Worm (Caenorhabditis elegans) whole organism, L4 larva: ENCODE results near the gene abu-9.

ENCODE experiments used
- F10B5.3 ChIP-seq: sonication (generic microtip); optimal IDR thresholded peaks from 2 replicates; lab custom pipeline; 2016; ENCODE audit warnings: mild to moderate bottlenecking, missing genetic modification characterization, missing compliant biosample characterization
- F26F4.8 ChIP-seq: fragments of 200-800 bp; sonication (Bioruptor generic); conservative IDR thresholded peaks from 2 replicates; pipeline ENCODE4 v1.3.6; 2022; ENCODE audit warnings: missing genetic modification characterization, missing compliant biosample characterization
- T26A8.4 ChIP-seq: fragments of 200-800 bp; sonication (Bioruptor generic); IDR thresholded peaks from 2 replicates; pipeline ENCODE4 v1.3.6; 2022; ENCODE audit warnings: missing genetic modification characterization, missing compliant biosample characterization
- Y48G9A.11 ChIP-seq: fragments of 200-800 bp; sonication (Bioruptor generic); IDR thresholded peaks from 2 replicates; pipeline ENCODE4 v1.3.6; 2022; ENCODE audit warnings: missing genetic modification reagents, missing genetic modification characterization, missing compliant biosample characterization
- Y75B8A.6 ChIP-seq: fragments of 200-800 bp; sonication (Bioruptor generic); IDR thresholded peaks from 2 replicates; pipeline ENCODE4 v1.3.6; 2022; ENCODE audit warnings: missing genetic modification reagents, missing genetic modification characterization, missing compliant biosample characterization
- ZK337.2 ChIP-seq: fragments of 200-800 bp; sonication (Bioruptor generic); IDR thresholded peaks from 2 replicates; pipeline ENCODE4 v1.3.6; 2022; ENCODE audit warnings: missing genetic modification reagents, missing genetic modification characterization, missing compliant biosample characterization
- aha-1 ChIP-seq: fragments of 150-350 bp; peaks from one replicate; lab custom pipeline; 2014; ENCODE audit warnings: missing biosample characterization, missing genetic modification characterization
- ama-1 ChIP-seq: fragments of 150-350 bp; optimal IDR thresholded peaks from 2 replicates; lab custom pipeline; 2014; ENCODE audit warnings: inconsistent platforms, mixed read lengths
- ces-1 ChIP-seq: fragments of 150-350 bp; sonication (generic microtip); optimal IDR thresholded peaks from 4 replicates; lab custom pipeline; 2014; ENCODE audit warnings: missing biosample characterization, missing genetic modification reagents, missing genetic modification characterization
- cey-2 ChIP-seq: sonication (generic microtip); optimal IDR thresholded peaks from 3 replicates; lab custom pipeline; 2017; ENCODE audit warnings: missing genetic modification characterization, mild to moderate bottlenecking, missing compliant biosample characterization, antibody characterized with exemption, borderline replicate concordance; ENCODE audit not compliant: insufficient read depth
- ctbp-1 ChIP-seq: fragments of 200-800 bp; sonication (Bioruptor generic); IDR thresholded peaks from 2 replicates; pipeline ENCODE4 v1.3.6; 2022; ENCODE audit warnings: missing genetic modification reagents, missing genetic modification characterization, missing compliant biosample characterization
- daf-12 ChIP-seq: fragments of 150-350 bp; optimal IDR thresholded peaks from 2 replicates; lab custom pipeline; 2014; ENCODE audit warnings: missing biosample characterization, missing genetic modification reagents, missing genetic modification characterization
- dmd-6 ChIP-seq: fragments of 200-800 bp; sonication (Bioruptor generic); IDR thresholded peaks from 2 replicates; pipeline ENCODE4 v1.3.6; 2022; ENCODE audit warnings: missing genetic modification reagents, missing genetic modification characterization, missing compliant biosample characterization
- duxl-1 ChIP-seq: sonication (generic microtip); optimal IDR thresholded peaks from 2 replicates; lab custom pipeline; 2016; ENCODE audit warnings: mild to moderate bottlenecking, missing genetic modification characterization, moderate library complexity, missing compliant biosample characterization; ENCODE audit not compliant: poor library complexity
- dve-1 ChIP-seq: sonication (generic microtip); optimal IDR thresholded peaks from 2 replicates; lab custom pipeline; 2017; ENCODE audit warnings: antibody characterized with exemption, mild to moderate bottlenecking, missing genetic modification characterization, missing compliant biosample characterization; ENCODE audit not compliant: insufficient read depth
- hif-1 ChIP-seq, 2 experiments: sonication (generic microtip); optimal IDR thresholded peaks; 2 replicates each; lab custom pipeline; 2016 to 2017; ENCODE audit warnings: missing compliant biosample characterization in 2 of 2, missing genetic modification characterization in 2 of 2, missing genetic modification reagents in 2 of 2, missing genotype in 2 of 2, mild to moderate bottlenecking in 1 of 2
- jun-1 ChIP-seq: fragments of 150-350 bp; optimal IDR thresholded peaks from 2 replicates; lab custom pipeline; 2014; ENCODE audit warnings: missing biosample characterization, missing genetic modification reagents, missing genetic modification characterization
- lin-13 ChIP-seq: fragments of 150-350 bp; optimal IDR thresholded peaks from 2 replicates; lab custom pipeline; 2014; ENCODE audit warnings: missing biosample characterization, missing genetic modification reagents, missing genetic modification characterization
- lin-29 ChIP-seq: fragments of 200-800 bp; sonication (Bioruptor generic); IDR thresholded peaks from 2 replicates; pipeline ENCODE4 v1.3.6; 2022; ENCODE audit warnings: missing genetic modification reagents, missing genetic modification characterization, missing compliant biosample characterization
- lin-39 ChIP-seq: fragments of 150-350 bp; optimal IDR thresholded peaks from 2 replicates; lab custom pipeline; 2014; ENCODE audit warnings: missing biosample characterization, missing genetic modification reagents, missing genetic modification characterization
- lsy-2 ChIP-seq, 2 experiments: fragments of 150-350 bp in 1 of 2; sonication (generic microtip) in 1 of 2; optimal IDR thresholded peaks; 2 replicates each; lab custom pipeline; 2014 to 2017; ENCODE audit warnings: missing biosample characterization in 2 of 2, missing genetic modification characterization in 2 of 2
- mdl-1 ChIP-seq, 2 experiments: fragments of 150-350 bp in 1 of 2; sonication (generic microtip) in 1 of 2; optimal IDR thresholded peaks; 2 replicates each; lab custom pipeline; 2014 to 2017; ENCODE audit warnings: missing biosample characterization in 2 of 2, missing genetic modification characterization in 2 of 2
- mxl-2 ChIP-seq: fragments of 200-800 bp; sonication (Bioruptor generic); conservative IDR thresholded peaks from 2 replicates; pipeline ENCODE4 v1.3.6; 2022; ENCODE audit warnings: missing genetic modification reagents, missing genetic modification characterization, missing compliant biosample characterization
- nhr-111 ChIP-seq: fragments of 200-800 bp; sonication (Bioruptor generic); optimal IDR thresholded peaks from 2 replicates; lab custom pipeline; 2018; ENCODE audit warnings: mild to moderate bottlenecking, missing genetic modification characterization, missing compliant biosample characterization
- nhr-77 ChIP-seq: fragments of 150-350 bp; optimal IDR thresholded peaks from 2 replicates; lab custom pipeline; 2014; ENCODE audit warnings: missing biosample characterization, missing genetic modification characterization
- pha-4 ChIP-seq, 2 experiments: fragments of 150-350 bp in 1 of 2; fragments of 200-800 bp in 1 of 2; sonication (Bioruptor generic) in 1 of 2; IDR thresholded peaks in 1 of 2; optimal IDR thresholded peaks in 1 of 2; 2 replicates each; pipeline versions ENCODE4 v1.3.6 to Lab custom; 2014 to 2022; ENCODE audit warnings: missing genetic modification characterization in 2 of 2, missing genetic modification reagents in 2 of 2, missing biosample characterization in 1 of 2, missing compliant biosample characterization in 1 of 2
- php-3 ChIP-seq: fragments of 200-800 bp; sonication (Bioruptor generic); IDR thresholded peaks from 2 replicates; pipeline ENCODE4 v1.3.6; 2022; ENCODE audit warnings: missing genetic modification reagents, missing genetic modification characterization, missing compliant biosample characterization
- rbr-2 ChIP-seq: sonication (generic microtip); optimal IDR thresholded peaks from 2 replicates; lab custom pipeline; 2016; ENCODE audit warnings: missing genotype, missing genetic modification characterization, missing compliant biosample characterization
- saeg-2 ChIP-seq: fragments of 200-800 bp; sonication (Bioruptor generic); IDR thresholded peaks from 2 replicates; pipeline ENCODE4 v1.3.6; 2022; ENCODE audit warnings: missing genetic modification reagents, missing genetic modification characterization, missing compliant biosample characterization
- sdz-12 ChIP-seq: fragments of 200-800 bp; sonication (Bioruptor generic); optimal IDR thresholded peaks from 2 replicates; lab custom pipeline; 2018; ENCODE audit warnings: mild to moderate bottlenecking, missing genetic modification characterization, missing compliant biosample characterization
- set-16 ChIP-seq: fragments of 200-800 bp; sonication (Bioruptor generic); IDR thresholded peaks from 2 replicates; pipeline ENCODE4 v1.3.6; 2022; ENCODE audit warnings: missing genetic modification reagents, missing genetic modification characterization, missing compliant biosample characterization
- skn-1 ChIP-seq: fragments of 150-350 bp; optimal IDR thresholded peaks from 2 replicates; lab custom pipeline; 2014; ENCODE audit warnings: missing biosample characterization, missing genetic modification characterization
- unc-39 ChIP-seq: sonication (generic microtip); optimal IDR thresholded peaks from 2 replicates; lab custom pipeline; 2017; ENCODE audit warnings: missing biosample characterization, missing genetic modification characterization
- unc-62 ChIP-seq, 3 experiments: fragments of 150-350 bp in 1 of 3; sonication (generic microtip); optimal IDR thresholded peaks in 2 of 3; peaks in 1 of 3; 1 replicate in 1 of 3; 2 replicates in 2 of 3; lab custom pipeline; 2014 to 2017; ENCODE audit warnings: missing biosample characterization in 3 of 3, missing genetic modification characterization in 3 of 3, missing genetic modification reagents in 3 of 3, missing genotype in 1 of 3

abu-9 gene

DNA sequence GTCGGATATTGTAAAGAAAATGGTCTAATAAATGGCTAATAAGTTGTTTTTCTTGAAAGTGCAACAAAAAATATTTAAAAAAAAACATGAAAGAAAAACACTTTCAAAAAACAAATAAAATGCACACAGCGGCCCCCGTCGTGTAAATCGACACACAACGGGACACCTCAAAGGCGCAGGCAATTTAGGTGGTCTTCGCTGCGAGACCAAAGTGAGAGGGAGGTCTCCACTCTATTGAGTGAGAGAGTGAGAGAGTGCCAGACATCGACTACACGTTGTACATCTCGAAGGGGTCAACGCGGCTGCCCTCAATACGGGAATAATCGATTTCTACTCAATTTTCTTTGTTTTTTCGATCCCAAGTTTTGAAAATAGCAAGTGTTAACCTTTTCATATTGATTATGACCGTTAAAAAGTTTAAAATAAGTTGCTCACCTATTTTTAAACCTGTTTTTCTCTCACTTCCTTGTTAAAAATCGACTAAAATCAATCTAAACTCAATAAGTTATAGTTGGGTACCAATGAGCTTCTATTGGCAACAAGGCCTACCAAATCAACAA lies 35.1 kb upstream of the abu-9 start, which contains the start of gene sec-16A.2 (continued):
- TF ChIP-seq pha-4 (GFP tag; IDR thresholded peaks at IDR 0.05; lab: Robert Waterston, UW) (no peak), pha-4 (tag; optimal IDR thresholded peaks at IDR 0.05; lab: Kevin White, UChicago) (peak; percentile 64), ZK337.2 (GFP tag; lab: Robert Waterston, UW) (no peak), ctbp-1 (GFP tag; lab: Robert Waterston, UW) (peak; percentile 48; the same call in 1 of the 2 replicates), dmd-6 (GFP tag; lab: Robert Waterston, UW) (peak; percentile 55; the same call in 1 of the 2 replicates), duxl-1 (tag; lab: Kevin White, UChicago) (peak; percentile 24), unc-39 (tag; lab: Kevin White, UChicago) (no peak), hif-1 (tag; optimal IDR thresholded peaks at IDR 0.05; lab: Kevin White, UChicago) (peak in 1 of 2 experiments; percentile 52), lin-13 (GFP tag; lab: Kevin White, UChicago) (peak; percentile 77), daf-12 (tag; lab: Kevin White, UChicago) (no peak), rbr-2 (tag; lab: Kevin White, UChicago) (peak; percentile 61), skn-1 (tag; lab: Kevin White, UChicago) (no peak)

DNA sequence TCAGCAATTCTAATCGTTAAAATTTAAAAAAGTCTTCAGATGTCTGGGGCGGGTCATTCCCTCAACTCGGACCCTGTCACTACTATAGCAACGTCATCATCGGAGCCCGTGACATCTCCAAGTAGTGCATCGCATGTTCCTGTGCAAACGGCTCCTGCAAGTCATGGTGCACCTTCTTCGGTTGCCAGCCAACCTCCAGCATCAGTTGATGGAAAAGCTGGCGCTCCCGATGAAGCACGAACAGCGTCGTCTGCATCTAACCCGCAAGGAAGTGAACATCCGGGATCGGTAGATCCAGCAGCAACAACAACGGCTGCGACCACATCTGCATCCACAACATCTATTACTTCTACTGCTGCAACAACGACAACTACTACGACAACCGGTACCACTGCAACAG lies 27.3 kb upstream of the abu-9 start, which contains the start of gene R09F10.3:
R09F10.3 (plus strand) TSS at position 40 of the 400 bp plus-strand sequence.
- TF ChIP-seq set-16 (GFP tag; lab: Robert Waterston, UW) (peak; percentile 46; the same call in 1 of the 2 replicates), sdz-12 (GFP tag; lab: Kevin White, UChicago) (no peak), nhr-77 (no peak), F26F4.8 (GFP tag; lab: Robert Waterston, UW) (0 out of 2 replicates have a peak, but pooled peaks have one; percentile 42), ama-1 (no peak), Y75B8A.6 (GFP tag; lab: Robert Waterston, UW) (no peak), unc-62 (GFP tag; optimal IDR thresholded peaks at IDR 0.05 in 1 of 2; lab: Kevin White, UChicago) (peak in 1 of 2 experiments; percentile 96), unc-62 (tag; optimal IDR thresholded peaks at IDR 0.05; lab: Kevin White, UChicago) (no peak), aha-1 (tag; lab: Kevin White, UChicago) (no peak), saeg-2 (GFP tag; lab: Robert Waterston, UW) (no peak), php-3 (0 out of 2 replicates have a peak, but pooled peaks have one; percentile 27), mxl-2 (GFP tag; lab: Robert Waterston, UW) (no peak), lin-29 (GFP tag; lab: Robert Waterston, UW) (no peak), T26A8.4 (GFP tag; lab: Robert Waterston, UW) (peak; percentile 32; the same call in 1 of the 2 replicates)

DNA sequence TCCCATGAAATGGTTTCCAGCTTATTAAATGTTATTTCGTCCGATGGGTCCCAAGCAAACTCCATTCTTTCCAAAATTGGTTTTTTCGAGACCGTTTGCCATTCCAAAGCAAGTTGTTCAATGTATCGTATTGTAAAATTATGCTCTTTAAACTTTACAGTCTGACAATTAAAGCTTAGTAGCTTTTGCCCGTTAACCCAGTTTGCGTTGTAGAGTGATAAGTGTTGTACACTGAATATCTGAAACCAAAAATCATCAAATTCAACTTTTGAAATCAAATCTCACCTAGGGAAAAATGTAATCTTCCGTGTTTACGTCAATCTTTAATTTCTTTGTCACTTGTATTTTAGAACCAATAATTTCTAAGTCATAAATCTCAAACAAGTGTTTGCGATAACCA lies 24.6 kb upstream of the abu-9 start:
- TF ChIP-seq daf-12 (tag; lab: Kevin White, UChicago): no peak
- no peak for TF ChIP-seq Y48G9A.11 (GFP tag; lab: Robert Waterston, UW)
- no peak for TF ChIP-seq lin-29 (GFP tag; lab: Robert Waterston, UW)
- TF ChIP-seq lsy-2 (tag; optimal IDR thresholded peaks at IDR 0.05; lab: Kevin White, UChicago): no peak
- TF ChIP-seq cey-2 (tag; lab: Kevin White, UChicago): no peak
- peak in 1 of 2 experiments; percentile 94 for TF ChIP-seq unc-62 (GFP tag; optimal IDR thresholded peaks at IDR 0.05 in 1 of 2; lab: Kevin White, UChicago)
- no peak for TF ChIP-seq unc-62 (tag; optimal IDR thresholded peaks at IDR 0.05; lab: Kevin White, UChicago)
- no peak for TF ChIP-seq ZK337.2 (GFP tag; lab: Robert Waterston, UW)
- no peak for TF ChIP-seq ces-1 (GFP tag; lab: Kevin White, UChicago)
- no peak for TF ChIP-seq F10B5.3
- TF ChIP-seq lin-39: no peak
- peak; percentile 12 for TF ChIP-seq aha-1 (tag; lab: Kevin White, UChicago)
- TF ChIP-seq mdl-1 (tag; optimal IDR thresholded peaks at IDR 0.05; lab: Kevin White, UChicago): no peak
- TF ChIP-seq jun-1: no peak
- no peak for TF ChIP-seq dve-1 (tag; lab: Kevin White, UChicago)
- no peak for TF ChIP-seq nhr-111 (GFP tag; lab: Kevin White, UChicago)
